Fruit fly (Drosophila melanogaster): ENCODE results near the gene Ppn.

DNA sequence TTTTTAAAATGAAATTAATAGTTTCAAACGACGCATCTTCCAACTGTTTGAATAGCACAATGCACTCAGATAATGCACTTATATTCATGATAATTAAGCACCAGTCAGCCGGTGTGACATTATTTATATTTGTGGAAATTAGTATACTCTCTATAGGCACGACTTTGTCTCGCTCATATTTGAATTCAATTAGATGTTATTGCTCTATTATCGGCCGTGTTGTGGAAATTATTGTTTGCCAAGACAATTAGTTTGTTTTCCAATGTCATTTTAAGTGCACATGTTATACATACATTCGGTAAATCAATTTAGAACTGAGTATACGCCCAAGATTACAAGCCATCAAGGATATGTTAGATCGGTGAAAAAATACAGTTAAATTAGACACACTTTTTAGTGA lies 12.9 kb upstream of the Ppn start:
- TF ChIP-seq Rel (GFP tag; optimal IDR thresholded peaks at IDR 0.05) (no peak), Rel (tag; optimal IDR thresholded peaks at IDR 0.05) (no peak), br (GFP tag; optimal IDR thresholded peaks at IDR 0.05) (no peak)
